Fruit fly (Drosophila melanogaster): ENCODE measurements around the gene CG33299.

dm6 chr2L:9616654-9617053, 39.7 kb upstream of the CG33299 start:
- no peak for TF ChIP-seq CG8478 (optimal IDR thresholded peaks at IDR 0.05)
- TF ChIP-seq CTCF (optimal IDR thresholded peaks at IDR 0.05) = peak in 1 of 2 experiments; percentile 63
